Fruit fly (Drosophila melanogaster) whole organism, embryonic: ENCODE measurements around the gene Gale.

ENCODE experiments used
- Antp ChIP-seq: fragments of 200-800 bp; sonication (Bioruptor generic); optimal IDR thresholded peaks from 3 replicates; lab custom pipeline; 2016; ENCODE audit warnings: missing biosample characterization, missing genetic modification characterization
- B-H1 ChIP-seq: fragments of 200-800 bp; sonication (Bioruptor generic); IDR thresholded peaks from 3 replicates; pipeline ENCODE4 v1.3.6; 2022; ENCODE audit warnings: missing biosample characterization, missing genetic modification characterization
- CG11247 ChIP-seq: fragments of 200-800 bp; sonication (Bioruptor generic); IDR thresholded peaks from 2 replicates; pipeline ENCODE4 v1.3.6; 2022; ENCODE audit warnings: missing biosample characterization, missing genetic modification characterization
- CG11456 ChIP-seq: fragments of 200-800 bp; sonication (Bioruptor generic); IDR thresholded peaks from 3 replicates; pipeline ENCODE4 v1.3.6; 2022; ENCODE audit warnings: missing biosample characterization, missing genetic modification characterization
- CG12391 ChIP-seq: fragments of 200-800 bp; sonication (Bioruptor generic); optimal IDR thresholded peaks from 3 replicates; lab custom pipeline; 2018; ENCODE audit warnings: missing biosample characterization, mild to moderate bottlenecking, missing genetic modification characterization, moderate library complexity
- CG13894 ChIP-seq: fragments of 200-800 bp; sonication (Bioruptor generic); optimal IDR thresholded peaks from 3 replicates; lab custom pipeline; 2018; ENCODE audit warnings: missing biosample characterization, mild to moderate bottlenecking, missing genetic modification characterization, moderate library complexity
- CG15269 ChIP-seq: fragments of 200-800 bp; sonication (Bioruptor generic); optimal IDR thresholded peaks from 2 replicates; lab custom pipeline; 2018; ENCODE audit warnings: missing biosample characterization, mild to moderate bottlenecking, missing genetic modification characterization, moderate library complexity
- CG2889 ChIP-seq: fragments of 200-800 bp; sonication (Bioruptor generic); IDR thresholded peaks from 3 replicates; pipeline ENCODE4 v1.3.6; 2022; ENCODE audit warnings: missing biosample characterization, missing genetic modification characterization
- CG30020 ChIP-seq: fragments of 200-800 bp; optimal IDR thresholded peaks from 2 replicates; lab custom pipeline; 2019; ENCODE audit warnings: missing biosample characterization, mild to moderate bottlenecking, missing genetic modification characterization, moderate library complexity
- CG32772 ChIP-seq: fragments of 200-800 bp; sonication (Bioruptor generic); IDR thresholded peaks from 2 replicates; pipeline ENCODE4 v1.3.6; 2022; ENCODE audit warnings: missing biosample characterization, missing genetic modification characterization
- CG3281 ChIP-seq: fragments of 200-800 bp; sonication (Bioruptor generic); optimal IDR thresholded peaks from 3 replicates; lab custom pipeline; 2017; ENCODE audit warnings: missing biosample characterization, mild to moderate bottlenecking, missing genetic modification characterization
- CG3995 ChIP-seq: fragments of 200-800 bp; sonication (Bioruptor generic); optimal IDR thresholded peaks from 3 replicates; lab custom pipeline; 2016; ENCODE audit warnings: missing biosample characterization, missing genetic modification characterization
- CG4328 ChIP-seq: fragments of 200-800 bp; sonication (Bioruptor generic); optimal IDR thresholded peaks from 3 replicates; lab custom pipeline; 2017; ENCODE audit warnings: missing biosample characterization, missing genetic modification reagents, missing genetic modification characterization
- CG4424 ChIP-seq: fragments of 200-800 bp; sonication (Bioruptor generic); optimal IDR thresholded peaks from 3 replicates; lab custom pipeline; 2016; ENCODE audit warnings: missing biosample characterization, missing genetic modification characterization
- CG4617 ChIP-seq: fragments of 200-800 bp; sonication (Bioruptor generic); optimal IDR thresholded peaks from 3 replicates; lab custom pipeline; 2016; ENCODE audit warnings: missing biosample characterization, missing genetic modification characterization, borderline replicate concordance
- CG4854 ChIP-seq: fragments of 200-800 bp; sonication (Bioruptor generic); optimal IDR thresholded peaks from 2 replicates; lab custom pipeline; 2016; ENCODE audit warnings: missing biosample characterization, missing genetic modification characterization, inconsistent platforms
- CG6791 ChIP-seq: fragments of 200-800 bp; sonication (Bioruptor generic); IDR thresholded peaks from 3 replicates; pipeline ENCODE4 v1.3.6; 2022; ENCODE audit warnings: missing biosample characterization, missing genetic modification characterization; ENCODE audit not compliant: partially characterized antibody
- CG9215 ChIP-seq: fragments of 200-800 bp; sonication (Bioruptor generic); IDR thresholded peaks from 2 replicates; pipeline ENCODE4 v1.3.6; 2022; ENCODE audit warnings: missing biosample characterization, missing genetic modification characterization
- Deaf1 ChIP-seq: fragments of 200-800 bp; optimal IDR thresholded peaks from 3 replicates; lab custom pipeline; 2019; ENCODE audit warnings: missing biosample characterization, mild to moderate bottlenecking, missing genetic modification characterization, moderate library complexity
- Dref ChIP-seq: fragments of 200-800 bp; sonication (Bioruptor generic); IDR thresholded peaks from 2 replicates; pipeline ENCODE4 v1.3.6; 2022; ENCODE audit warnings: missing biosample characterization, missing genetic modification characterization
- Fer2 ChIP-seq: fragments of 200-800 bp; sonication (Bioruptor generic); optimal IDR thresholded peaks from 2 replicates; lab custom pipeline; 2018; ENCODE audit warnings: missing biosample characterization, mild to moderate bottlenecking, missing genetic modification characterization, moderate library complexity
- HLHmδ ChIP-seq: fragments of 200-800 bp; sonication (Bioruptor generic); optimal IDR thresholded peaks from 2 replicates; lab custom pipeline; 2018; ENCODE audit warnings: missing biosample characterization, mild to moderate bottlenecking, missing genetic modification characterization, moderate library complexity
- Jarid2 ChIP-seq: fragments of 200-800 bp; sonication (Bioruptor generic); optimal IDR thresholded peaks from 3 replicates; lab custom pipeline; 2017; ENCODE audit warnings: mild to moderate bottlenecking, missing biosample characterization, missing genetic modification reagents, missing genetic modification characterization
- NFAT ChIP-seq: fragments of 200-800 bp; sonication (Bioruptor generic); IDR thresholded peaks from 2 replicates; pipeline ENCODE4 v1.3.6; 2022; ENCODE audit warnings: missing biosample characterization, missing genetic modification characterization
- Rx ChIP-seq: fragments of 200-800 bp; sonication (Bioruptor generic); IDR thresholded peaks from 2 replicates; pipeline ENCODE4 v1.3.6; 2022; ENCODE audit warnings: missing biosample characterization, missing genetic modification characterization
- Sox102F ChIP-seq: fragments of 200-800 bp; sonication (Bioruptor generic); optimal IDR thresholded peaks from 2 replicates; lab custom pipeline; 2018; ENCODE audit warnings: missing biosample characterization, mild to moderate bottlenecking, missing genetic modification characterization, moderate library complexity
- amos ChIP-seq: fragments of 200-800 bp; sonication (Bioruptor generic); IDR thresholded peaks from 2 replicates; pipeline ENCODE4 v1.3.6; 2022; ENCODE audit warnings: missing biosample characterization, missing genetic modification characterization; ENCODE audit not compliant: partially characterized antibody
- bab2 ChIP-seq: fragments of 200-800 bp; sonication (Bioruptor generic); optimal IDR thresholded peaks from 2 replicates; lab custom pipeline; 2016; ENCODE audit warnings: missing biosample characterization, missing genetic modification characterization
- bcd ChIP-seq: fragments of 200-800 bp; sonication (Bioruptor generic); optimal IDR thresholded peaks from 2 replicates; lab custom pipeline; 2017; ENCODE audit warnings: missing biosample characterization, mild to moderate bottlenecking, missing genetic modification characterization
- caup ChIP-seq: fragments of 200-800 bp; sonication (Bioruptor generic); optimal IDR thresholded peaks from 3 replicates; lab custom pipeline; 2017; ENCODE audit warnings: missing biosample characterization, mild to moderate bottlenecking, missing genetic modification characterization, moderate library complexity; ENCODE audit not compliant: severe bottlenecking
- chinmo ChIP-seq: fragments of 200-800 bp; sonication (Bioruptor generic); IDR thresholded peaks from 4 replicates; pipeline ENCODE4 v1.3.6; 2022; ENCODE audit warnings: missing biosample characterization, missing genetic modification characterization; ENCODE audit not compliant: partially characterized antibody
- dmrt11E ChIP-seq: fragments of 200-800 bp; sonication (Bioruptor generic); optimal IDR thresholded peaks from 3 replicates; lab custom pipeline; 2018; ENCODE audit warnings: missing biosample characterization, mild to moderate bottlenecking, missing genetic modification characterization, moderate library complexity
- ftz-f1 ChIP-seq: fragments of 200-800 bp; sonication (Bioruptor generic); optimal IDR thresholded peaks from 2 replicates; lab custom pipeline; 2016; ENCODE audit warnings: missing biosample characterization, missing genetic modification characterization
- gcm2 ChIP-seq: fragments of 200-800 bp; sonication (Bioruptor generic); optimal IDR thresholded peaks from 2 replicates; lab custom pipeline; 2016; ENCODE audit warnings: missing biosample characterization, missing genetic modification characterization
- gem ChIP-seq: fragments of 200-800 bp; sonication (Bioruptor generic); optimal IDR thresholded peaks from 2 replicates; lab custom pipeline; 2019; ENCODE audit warnings: missing biosample characterization, mild to moderate bottlenecking, missing genetic modification characterization, moderate library complexity
- gro ChIP-seq: fragments of 200-800 bp; sonication (Bioruptor generic); optimal IDR thresholded peaks from 2 replicates; lab custom pipeline; 2016; ENCODE audit warnings: missing biosample characterization, missing genetic modification characterization
- gsb ChIP-seq: fragments of 200-800 bp; sonication (Bioruptor generic); IDR thresholded peaks from 2 replicates; pipeline ENCODE4 v1.3.6; 2022; ENCODE audit warnings: missing biosample characterization, missing genetic modification characterization
- hkb ChIP-seq, 2 experiments: fragments of 200-800 bp in 1 of 2; fragments of >200 bp in 1 of 2; sonication (Bioruptor generic) in 1 of 2; IDR thresholded peaks in 1 of 2; optimal IDR thresholded peaks in 1 of 2; 2 replicates each; pipeline versions ENCODE4 v1.3.6 to Lab custom; 2017 to 2022; ENCODE audit warnings: missing biosample characterization in 1 of 2, missing genetic modification characterization in 1 of 2
- ind ChIP-seq: fragments of 200-800 bp; sonication (Bioruptor generic); optimal IDR thresholded peaks from 3 replicates; lab custom pipeline; 2016; ENCODE audit warnings: missing biosample characterization, missing genetic modification characterization
- kah ChIP-seq: fragments of 200-800 bp; sonication (Bioruptor generic); optimal IDR thresholded peaks from 2 replicates; lab custom pipeline; 2018; ENCODE audit warnings: missing biosample characterization, mild to moderate bottlenecking, missing genetic modification characterization
- kni ChIP-seq: fragments of 200-800 bp; sonication (Bioruptor generic); optimal IDR thresholded peaks from 3 replicates; lab custom pipeline; 2017; ENCODE audit warnings: mild to moderate bottlenecking, missing biosample characterization, missing genetic modification reagents, missing genetic modification characterization
- lilli ChIP-seq: fragments of 200-800 bp; sonication (Bioruptor generic); optimal IDR thresholded peaks from 3 replicates; lab custom pipeline; 2016; ENCODE audit warnings: missing biosample characterization, missing genetic modification characterization
- nmo ChIP-seq: fragments of 200-800 bp; sonication (Bioruptor generic); optimal IDR thresholded peaks from 2 replicates; lab custom pipeline; 2018; ENCODE audit warnings: missing biosample characterization, mild to moderate bottlenecking, missing genetic modification characterization, moderate library complexity
- pb ChIP-seq: fragments of 200-800 bp; sonication (Bioruptor generic); optimal IDR thresholded peaks from 3 replicates; lab custom pipeline; 2016; ENCODE audit warnings: missing biosample characterization, missing genetic modification characterization
- pho ChIP-seq: fragments of 200-800 bp; sonication (Bioruptor generic); optimal IDR thresholded peaks from 2 replicates; lab custom pipeline; 2016; ENCODE audit warnings: missing biosample characterization, missing genetic modification characterization
- row ChIP-seq: fragments of 200-800 bp; sonication (Bioruptor generic); IDR thresholded peaks from 3 replicates; pipeline ENCODE4 v1.3.6; 2022; ENCODE audit warnings: missing biosample characterization, missing genetic modification characterization
- sr ChIP-seq: fragments of 200-800 bp; sonication (Bioruptor generic); IDR thresholded peaks from 3 replicates; pipeline ENCODE4 v1.3.6; 2022; ENCODE audit warnings: missing biosample characterization, missing genetic modification characterization
- zfh1 ChIP-seq: fragments of 200-800 bp; sonication (Bioruptor generic); IDR thresholded peaks from 3 replicates; pipeline ENCODE4 v1.3.6; 2022; ENCODE audit warnings: missing biosample characterization, missing genetic modification characterization

Gale gene

DNA sequence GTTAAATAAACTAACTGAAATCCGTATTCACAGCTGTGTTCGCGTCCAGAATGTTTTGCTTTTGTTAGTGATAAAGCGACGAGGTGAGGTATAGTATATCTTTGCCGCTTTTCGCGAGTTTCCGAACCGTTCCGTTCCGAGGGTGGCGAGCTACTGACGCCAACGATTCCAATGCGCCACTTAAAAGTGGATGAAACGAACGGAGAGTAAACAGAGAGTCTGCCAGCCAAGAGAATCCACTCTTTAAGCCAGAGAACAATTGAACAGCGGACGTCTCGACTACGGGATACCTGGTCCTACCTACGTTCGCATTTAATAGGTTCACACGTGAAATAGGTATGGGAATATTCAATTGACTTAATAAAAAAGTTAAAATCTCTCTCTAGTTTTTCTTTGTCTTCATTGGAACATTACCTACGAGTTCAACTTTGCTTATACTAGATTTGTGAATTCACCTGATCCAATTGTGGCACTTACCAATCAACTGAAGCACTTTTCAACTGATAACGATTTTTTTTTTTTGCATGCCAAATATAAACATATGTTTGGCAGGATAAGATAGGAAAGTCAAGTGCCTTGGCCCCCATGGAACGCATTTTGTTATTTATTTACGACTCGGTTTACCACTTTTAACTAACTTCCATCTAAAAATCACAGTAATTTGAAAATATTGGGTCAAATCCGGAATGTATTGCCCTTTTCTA, 44.4 kb upstream of the Gale start, which contains the start of gene CG13893 (continued):
- peak; percentile 11 for TF ChIP-seq Fer2 (tag; lab: Kevin White, UChicago)
- TF ChIP-seq nmo (GFP tag; lab: Kevin White, UChicago): no peak
- TF ChIP-seq CG4328: peak; percentile 10
- peak; percentile 21 for TF ChIP-seq CG15269
- peak; percentile 80 for TF ChIP-seq gro (GFP tag; lab: Kevin White, UChicago)
- peak; percentile 24 for TF ChIP-seq kah (GFP tag; lab: Kevin White, UChicago)
- no peak for TF ChIP-seq Sox102F
- TF ChIP-seq gcm2: no peak
- no peak for TF ChIP-seq gem (tag; lab: Kevin White, UChicago)
- peak; percentile 57; the same call in 1 of the 3 replicates for TF ChIP-seq CG11456 (GFP tag; lab: Robert Waterston, UW)
- TF ChIP-seq CG4854 (GFP tag; lab: Kevin White, UChicago): peak; percentile 26
- TF ChIP-seq ftz-f1 (GFP tag; lab: Kevin White, UChicago): peak; percentile 40
- peak; percentile 56; the same call in 1 of the 2 replicates for TF ChIP-seq gsb (GFP tag; lab: Robert Waterston, UW)
- no peak for TF ChIP-seq hkb (optimal IDR thresholded peaks at IDR 0.05; lab: Kevin White, UChicago)
- TF ChIP-seq hkb (GFP tag; IDR thresholded peaks at IDR 0.05; lab: Robert Waterston, UW): peak; percentile 62; the same call in 1 of the 2 replicates
- TF ChIP-seq CG6791 (GFP tag; lab: Robert Waterston, UW): 0 out of 3 replicates have a peak, but pooled peaks have one; percentile 12
- TF ChIP-seq row (GFP tag; lab: Robert Waterston, UW): peak; percentile 96
- peak; percentile 0 for TF ChIP-seq CG12391 (tag; lab: Kevin White, UChicago)
- no peak for TF ChIP-seq CG4617 (GFP tag; lab: Kevin White, UChicago)
- no peak; the same call in 2 of the 3 replicates for TF ChIP-seq B-H1 (GFP tag; lab: Robert Waterston, UW)
- TF ChIP-seq bcd (GFP tag; lab: Kevin White, UChicago): no peak
- peak; percentile 89 for TF ChIP-seq Deaf1 (tag; lab: Kevin White, UChicago)
- peak; percentile 65 for TF ChIP-seq caup
- peak; percentile 98 for TF ChIP-seq Jarid2 (GFP tag; lab: Kevin White, UChicago)
- peak; percentile 73 for TF ChIP-seq NFAT (GFP tag; lab: Robert Waterston, UW)
- no peak for TF ChIP-seq ind (GFP tag; lab: Kevin White, UChicago)
- TF ChIP-seq Dref: 0 out of 2 replicates have a peak, but pooled peaks have one; percentile 26
- TF ChIP-seq kni (GFP tag; lab: Kevin White, UChicago): peak; percentile 22
- TF ChIP-seq lilli (GFP tag; lab: Kevin White, UChicago): peak; percentile 28
- no peak for TF ChIP-seq CG9215 (GFP tag; lab: Robert Waterston, UW)
- 0 out of 2 replicates have a peak, but pooled peaks have one; percentile 14 for TF ChIP-seq CG32772 (GFP tag; lab: Robert Waterston, UW)
- no peak for TF ChIP-seq CG2889 (GFP tag; lab: Robert Waterston, UW)
- no peak for TF ChIP-seq CG4424
- TF ChIP-seq dmrt11E (tag; lab: Kevin White, UChicago): no peak
- TF ChIP-seq CG30020 (tag; lab: Kevin White, UChicago): no peak
- peak; percentile 91; the same call in 3 of the 4 replicates for TF ChIP-seq chinmo (GFP tag; lab: Robert Waterston, UW)
- TF ChIP-seq CG13894 (tag; lab: Kevin White, UChicago): peak; percentile 62
- no peak for TF ChIP-seq CG3995 (GFP tag; lab: Kevin White, UChicago)
- 0 out of 3 replicates have a peak, but pooled peaks have one; percentile 20 for TF ChIP-seq zfh1 (GFP tag; lab: Robert Waterston, UW)
- TF ChIP-seq Antp: no peak
- TF ChIP-seq bab2: peak; percentile 5
- peak; percentile 44 for TF ChIP-seq CG3281 (GFP tag; lab: Kevin White, UChicago)
- TF ChIP-seq pb: peak; percentile 19
- peak; percentile 81 for TF ChIP-seq HLHmδ
- peak; percentile 21 for TF ChIP-seq pho (GFP tag; lab: Kevin White, UChicago)
- peak; percentile 69; the same call in 2 of the 3 replicates for TF ChIP-seq sr (GFP tag; lab: Robert Waterston, UW)
- TF ChIP-seq amos (GFP tag; lab: Robert Waterston, UW): peak; percentile 53; the same call in 1 of the 2 replicates
- TF ChIP-seq Rx (GFP tag; lab: Robert Waterston, UW): no peak
- peak; percentile 20; the same call in 1 of the 2 replicates for TF ChIP-seq CG11247
